Worm (Caenorhabditis elegans): ENCODE data around the gene pyr-1.

- no peak for TF ChIP-seq F57A8.1 (GFP tag; optimal IDR thresholded peaks at IDR 0.05)
- TF ChIP-seq dpl-1 (GFP tag; optimal IDR thresholded peaks at IDR 0.05): no peak
- TF ChIP-seq lin-26 (GFP tag; IDR thresholded peaks at IDR 0.05): no peak
These were observed 40.3 kb upstream of the pyr-1 start for ce11 chrII:8610585-8610984.

Data from whole organism, young adult.